Fruit fly (Drosophila melanogaster): ENCODE results near the gene CG32137.

- no peak for TF ChIP-seq Dll (optimal IDR thresholded peaks at IDR 0.05)
- TF ChIP-seq CG8478 (optimal IDR thresholded peaks at IDR 0.05), result no peak
- no peak for TF ChIP-seq psq (optimal IDR thresholded peaks at IDR 0.05)
- TF ChIP-seq EcR (GFP tag; optimal IDR thresholded peaks at IDR 0.05), result no peak
Measured at dm6 chr3L:13946003-13946402, 7.0 kb downstream of the CG32137 start.

All from whole organism.